Fruit fly (Drosophila melanogaster): Measurements from ENCODE around the gene Mdh1.

DNA sequence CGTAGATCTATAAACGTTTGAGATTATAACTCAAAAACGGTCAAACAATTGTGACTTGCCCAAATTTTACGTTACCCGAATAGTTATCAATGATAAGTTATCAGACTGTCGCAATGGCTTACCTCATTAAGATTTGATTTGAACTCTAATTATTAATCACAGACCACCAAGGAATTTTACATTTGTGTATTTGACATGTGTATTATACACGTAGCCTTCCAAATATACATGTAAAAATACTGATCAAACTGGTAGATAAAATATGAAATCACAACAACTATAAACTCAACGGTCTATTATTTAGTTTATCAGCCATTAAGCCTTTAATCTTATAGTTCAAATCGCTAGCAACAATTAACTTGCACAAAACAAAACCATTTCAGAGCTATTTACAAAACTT is 2.7 kb downstream of the Mdh1 start:
- TF ChIP-seq CG8478 (optimal IDR thresholded peaks at IDR 0.05) = no peak
- TF ChIP-seq CTCF (optimal IDR thresholded peaks at IDR 0.05) = no peak

All from S2 (cell line).